Worm (Caenorhabditis elegans): ENCODE data around the gene Y53F4B.21.

DNA sequence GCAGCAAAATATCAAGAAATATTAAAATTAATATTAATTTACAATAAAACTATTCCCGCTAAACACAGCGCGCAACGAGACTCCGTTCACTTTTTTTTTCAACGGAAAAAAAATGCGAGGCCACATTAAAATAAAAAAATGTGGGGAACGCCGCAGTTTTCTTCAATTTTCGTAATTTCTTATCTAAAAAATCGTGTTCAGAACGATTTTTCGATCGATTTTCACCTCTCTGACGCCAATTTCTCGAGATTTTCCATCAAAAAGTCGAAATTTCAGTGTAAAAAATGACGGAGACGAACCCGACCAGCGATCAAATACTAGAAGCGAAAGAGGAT, at the start of gene Y53F4B.21:
- TF ChIP-seq nhr-12 (tag; optimal IDR thresholded peaks at IDR 0.05) = no peak
- TF ChIP-seq nhr-237 (tag; optimal IDR thresholded peaks at IDR 0.05) = no peak
- no peak for TF ChIP-seq sptf-1 (tag; optimal IDR thresholded peaks at IDR 0.05)
- no peak for TF ChIP-seq unc-62 (GFP tag; optimal IDR thresholded peaks at IDR 0.05)
- no peak for TF ChIP-seq lsy-2 (tag; optimal IDR thresholded peaks at IDR 0.05)
- no peak for TF ChIP-seq ces-1 (GFP tag; optimal IDR thresholded peaks at IDR 0.05)
- TF ChIP-seq bed-3 (GFP tag; optimal IDR thresholded peaks at IDR 0.05) = no peak
- TF ChIP-seq unc-39 (tag; optimal IDR thresholded peaks at IDR 0.05) = no peak
- TF ChIP-seq lin-13 (tag; optimal IDR thresholded peaks at IDR 0.05) = no peak
- TF ChIP-seq elt-3 (tag; optimal IDR thresholded peaks at IDR 0.05) = no peak
- no peak for TF ChIP-seq ceh-39 (tag; optimal IDR thresholded peaks at IDR 0.05)

Data from whole organism, mixed stage, embryonic.